Worm (Caenorhabditis elegans): ENCODE measurements around the gene math-9.

math-9 gene

ce11 chrII:1890682-1891081, at the start of gene math-9:
math-9 (minus strand) TSS chrII:1890782.
- TF ChIP-seq him-1 (tag; optimal IDR thresholded peaks at IDR 0.05), result no peak
- no peak for TF ChIP-seq W03F9.2 (tag; optimal IDR thresholded peaks at IDR 0.05)
- no peak for TF ChIP-seq dao-5 (tag; optimal IDR thresholded peaks at IDR 0.05)

ce11 chrII:1939652-1940051, 49.1 kb upstream of the math-9 start, which contains the start of gene ZK250.13:
ZK250.13 (minus strand) TSS chrII:1939752.
- no peak for TF ChIP-seq dao-5 (tag; optimal IDR thresholded peaks at IDR 0.05)

ce11 chrII:1928578-1928977, 38.0 kb upstream of the math-9 start:
- TF ChIP-seq dao-5 (tag; optimal IDR thresholded peaks at IDR 0.05) (no peak), W03F9.2 (tag; optimal IDR thresholded peaks at IDR 0.05) (no peak), him-1 (tag; optimal IDR thresholded peaks at IDR 0.05) (no peak)

ce11 chrII:1926162-1926561, 35.6 kb upstream of the math-9 start, which contains the start of gene F52C6.2:
F52C6.2 (plus strand) TSS chrII:1926462.
- TF ChIP-seq him-1 (tag; optimal IDR thresholded peaks at IDR 0.05) (no peak), dao-5 (tag; optimal IDR thresholded peaks at IDR 0.05) (no peak), W03F9.2 (tag; optimal IDR thresholded peaks at IDR 0.05) (no peak)

ce11 chrII:1924459-1924858, 33.9 kb upstream of the math-9 start, which contains the start of gene F52C6.3:
F52C6.3 (plus strand) TSS chrII:1924759.
- TF ChIP-seq W03F9.2 (tag; optimal IDR thresholded peaks at IDR 0.05) (no peak), dao-5 (tag; optimal IDR thresholded peaks at IDR 0.05) (no peak), him-1 (tag; optimal IDR thresholded peaks at IDR 0.05) (no peak)

ce11 chrII:1922665-1923187, 32.1 kb upstream of the math-9 start, which contains the start of the genes bath-2 and F52C6.4:
bath-2 (minus strand) TSS chrII:1922765.
F52C6.4 (plus strand) TSS chrII:1923137.
- TF ChIP-seq dao-5 (tag; optimal IDR thresholded peaks at IDR 0.05) (no peak), him-1 (tag; optimal IDR thresholded peaks at IDR 0.05) (no peak), W03F9.2 (tag; optimal IDR thresholded peaks at IDR 0.05) (no peak)

- no peak for TF ChIP-seq him-1 (tag; optimal IDR thresholded peaks at IDR 0.05)
- no peak for TF ChIP-seq dao-5 (tag; optimal IDR thresholded peaks at IDR 0.05)
- TF ChIP-seq W03F9.2 (tag; optimal IDR thresholded peaks at IDR 0.05), result no peak
These were observed 30.4 kb upstream of the math-9 start, which contains the start of gene bath-7 for ce11 chrII:1921018-1921417. bath-7 (minus strand) TSS chrII:1921118.

ce11 chrII:1917862-1918261, 27.3 kb upstream of the math-9 start, which contains the start of gene bath-4:
bath-4 (minus strand) TSS chrII:1917962.
- no peak for TF ChIP-seq him-1 (tag; optimal IDR thresholded peaks at IDR 0.05)
- no peak for TF ChIP-seq W03F9.2 (tag; optimal IDR thresholded peaks at IDR 0.05)
- no peak for TF ChIP-seq dao-5 (tag; optimal IDR thresholded peaks at IDR 0.05)

ce11 chrII:1912741-1913140, 22.2 kb upstream of the math-9 start, which contains the start of gene math-31:
math-31 (minus strand) TSS chrII:1912841.
- no peak for TF ChIP-seq him-1 (tag; optimal IDR thresholded peaks at IDR 0.05)
- no peak for TF ChIP-seq dao-5 (tag; optimal IDR thresholded peaks at IDR 0.05)
- TF ChIP-seq W03F9.2 (tag; optimal IDR thresholded peaks at IDR 0.05), result no peak

- TF ChIP-seq W03F9.2 (tag; optimal IDR thresholded peaks at IDR 0.05) (no peak), him-1 (tag; optimal IDR thresholded peaks at IDR 0.05) (no peak)
These were observed 14.5 kb upstream of the math-9 start, which contains the start of gene math-22 for ce11 chrII:1905104-1905503. math-22 (plus strand) TSS chrII:1905404.

ce11 chrII:1901981-1902380, 11.4 kb upstream of the math-9 start, which contains the start of gene math-23:
math-23 (plus strand) TSS chrII:1902281.
- TF ChIP-seq him-1 (tag; optimal IDR thresholded peaks at IDR 0.05), result no peak

ce11 chrII:1899934-1900333, 9.4 kb upstream of the math-9 start, which contains the start of gene math-24:
math-24 (plus strand) TSS chrII:1900234.
- no peak for TF ChIP-seq him-1 (tag; optimal IDR thresholded peaks at IDR 0.05)

ce11 chrII:1897936-1898335, 7.4 kb upstream of the math-9 start, which contains the start of gene C46F9.6:
C46F9.6 (plus strand) TSS chrII:1898236.
- no peak for TF ChIP-seq dao-5 (tag; optimal IDR thresholded peaks at IDR 0.05)
- no peak for TF ChIP-seq W03F9.2 (tag; optimal IDR thresholded peaks at IDR 0.05)
- no peak for TF ChIP-seq him-1 (tag; optimal IDR thresholded peaks at IDR 0.05)

ce11 chrII:1895762-1896161, 5.2 kb upstream of the math-9 start, which contains the start of gene math-25:
math-25 (plus strand) TSS chrII:1896062.
- no peak for TF ChIP-seq him-1 (tag; optimal IDR thresholded peaks at IDR 0.05)
- TF ChIP-seq dao-5 (tag; optimal IDR thresholded peaks at IDR 0.05), result no peak
- no peak for TF ChIP-seq W03F9.2 (tag; optimal IDR thresholded peaks at IDR 0.05)

- TF ChIP-seq dao-5 (tag; optimal IDR thresholded peaks at IDR 0.05) (no peak), him-1 (tag; optimal IDR thresholded peaks at IDR 0.05) (no peak), W03F9.2 (tag; optimal IDR thresholded peaks at IDR 0.05) (no peak)
These were observed 4.7 kb upstream of the math-9 start, which contains the start of gene C46F9.5 for ce11 chrII:1895278-1895677. C46F9.5 (plus strand) TSS chrII:1895578.

Data from whole organism, L4/young adult.